Fruit fly (Drosophila melanogaster): ENCODE measurements around the gene CG3744.

DNA sequence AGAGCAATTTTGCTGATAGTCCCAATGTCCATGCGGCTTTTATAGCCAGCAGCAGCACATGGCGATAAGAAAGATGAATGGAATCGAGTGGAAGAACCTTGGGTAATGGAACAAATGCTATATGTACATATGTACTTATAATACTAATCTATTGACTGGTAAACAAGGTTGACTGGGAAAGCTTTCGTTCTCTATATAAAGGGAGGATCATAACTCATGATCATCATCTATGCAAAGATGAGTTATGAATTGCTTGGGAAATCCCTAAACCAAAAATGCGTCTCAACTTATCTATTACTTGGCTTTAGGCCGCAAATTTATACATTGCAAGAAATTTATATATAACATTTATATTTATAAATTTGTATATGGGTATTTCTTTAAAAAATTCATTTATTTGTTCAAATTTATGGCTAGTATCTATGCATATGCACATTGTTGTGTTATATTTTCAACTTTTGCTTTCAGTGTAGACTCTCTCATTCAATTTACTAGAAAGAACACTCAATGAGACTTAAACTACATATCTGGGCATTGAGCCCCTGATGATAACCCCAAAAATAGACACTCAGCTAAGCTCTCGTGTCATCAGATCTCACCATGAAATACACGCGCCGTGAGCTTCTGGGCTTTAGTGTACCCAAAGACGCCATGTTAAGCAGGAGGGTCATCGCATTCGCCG, 11.6 kb downstream of the CG3744 start, which contains the start of the genes Srg1 and Elal:
- TF ChIP-seq cic (GFP tag; optimal IDR thresholded peaks at IDR 0.05): peak; percentile 68
- no peak for TF ChIP-seq toe (GFP tag; optimal IDR thresholded peaks at IDR 0.05)
- peak; percentile 70 for TF ChIP-seq CG33017 (tag; optimal IDR thresholded peaks at IDR 0.05)
- TF ChIP-seq CG1620 (GFP tag; optimal IDR thresholded peaks at IDR 0.05): no peak
- TF ChIP-seq CG11617 (GFP tag; optimal IDR thresholded peaks at IDR 0.05): peak; percentile 6
- no peak for TF ChIP-seq Hr96 (GFP tag; optimal IDR thresholded peaks at IDR 0.05)
- no peak for TF ChIP-seq cnc (optimal IDR thresholded peaks at IDR 0.05)
- TF ChIP-seq CG7045 (GFP tag; optimal IDR thresholded peaks at IDR 0.05): no peak
